Worm (Caenorhabditis elegans) whole organism, dauer: ENCODE measurements around the gene puf-5.

Source experiments
- unc-62 ChIP-seq: sonication (generic microtip); optimal IDR thresholded peaks from 2 replicates; lab custom pipeline; 2017; ENCODE audit warnings: missing biosample characterization, missing genetic modification reagents, missing genetic modification characterization

puf-5 gene

ce11 chrII:8569038-8569977, 6.0 kb upstream of the puf-5 start, which contains the start of the genes col-38 and rpl-5:
col-38 (minus strand) TSS chrII:8569088.
rpl-5 (plus strand) TSS chrII:8569927.
- no peak for TF ChIP-seq unc-62 (GFP tag; lab: Kevin White, UChicago)

- TF ChIP-seq unc-62 (GFP tag; lab: Kevin White, UChicago), result no peak
Measured at ce11 chrII:8570977-8571376, 4.4 kb upstream of the puf-5 start, which contains the start of gene bcs-1. bcs-1 (plus strand) TSS chrII:8571085.

- no peak for TF ChIP-seq unc-62 (GFP tag; lab: Kevin White, UChicago)
Measured at ce11 chrII:8573044-8573443, 2.3 kb upstream of the puf-5 start, which contains the start of gene F54C9.7. F54C9.7 (plus strand) TSS chrII:8573344.

- no peak for TF ChIP-seq unc-62 (GFP tag; lab: Kevin White, UChicago)
Measured at ce11 chrII:8577509-8578099, 2.3 kb downstream of the puf-5 start, which contains the start of gene F54C9.9. F54C9.9 (plus strand) TSS chrII:8578049.

- TF ChIP-seq unc-62 (GFP tag; lab: Kevin White, UChicago), result no peak
Measured at ce11 chrII:8581700-8582099, 6.4 kb downstream of the puf-5 start, which contains the start of gene arl-1. arl-1 (plus strand) TSS chrII:8582000.

ce11 chrII:8583035-8583434, 7.7 kb downstream of the puf-5 start:
- TF ChIP-seq unc-62 (GFP tag; lab: Kevin White, UChicago), result no peak

ce11 chrII:8585036-8585627, 9.8 kb downstream of the puf-5 start, which contains the start of gene F54C9.11:
F54C9.11 (minus strand) TSS chrII:8585086.
- no peak for TF ChIP-seq unc-62 (GFP tag; lab: Kevin White, UChicago)

ce11 chrII:8585921-8586320, 10.6 kb downstream of the puf-5 start:
- no peak for TF ChIP-seq unc-62 (GFP tag; lab: Kevin White, UChicago)

ce11 chrII:8587660-8588230, 12.4 kb downstream of the puf-5 start:
- TF ChIP-seq unc-62 (GFP tag; lab: Kevin White, UChicago), result no peak

ce11 chrII:8588442-8588841, 13.1 kb downstream of the puf-5 start:
- no peak for TF ChIP-seq unc-62 (GFP tag; lab: Kevin White, UChicago)

ce11 chrII:8589227-8589626, 13.9 kb downstream of the puf-5 start:
- TF ChIP-seq unc-62 (GFP tag; lab: Kevin White, UChicago), result no peak

- TF ChIP-seq unc-62 (GFP tag; lab: Kevin White, UChicago), result no peak
Measured at ce11 chrII:8590684-8591083, 15.3 kb downstream of the puf-5 start, which contains the start of gene aptf-4. aptf-4 (plus strand) TSS chrII:8590984.

- no peak for TF ChIP-seq unc-62 (GFP tag; lab: Kevin White, UChicago)
Measured at ce11 chrII:8593840-8594625, 18.7 kb downstream of the puf-5 start, which contains the start of gene aptf-3. aptf-3 (plus strand) TSS chrII:8594190.

ce11 chrII:8599214-8599613, 23.9 kb downstream of the puf-5 start, which contains the start of gene F28C6.5:
F28C6.5 (plus strand) TSS chrII:8599514.
- no peak for TF ChIP-seq unc-62 (GFP tag; lab: Kevin White, UChicago)
